Worm (Caenorhabditis elegans): Measurements from ENCODE around the gene srxa-4.

DNA sequence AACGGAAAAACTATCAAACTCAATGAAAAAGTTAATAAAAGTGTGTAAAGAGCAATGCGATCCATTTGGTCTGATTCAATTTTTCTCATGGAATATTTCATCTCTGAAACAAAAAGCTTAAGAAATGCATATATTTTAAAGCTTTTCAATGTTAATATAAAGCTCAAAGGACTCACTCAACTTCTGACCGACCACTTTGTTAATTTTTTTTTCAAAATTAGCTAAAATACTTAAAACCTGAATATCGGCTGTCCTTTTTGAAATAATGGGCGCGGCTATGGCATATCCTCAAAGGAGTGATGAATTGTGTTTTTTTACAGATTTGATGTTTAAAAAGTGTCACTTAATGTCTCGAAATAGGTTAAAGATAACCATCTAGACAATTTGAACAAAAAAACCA lies 30.5 kb upstream of the srxa-4 start, which contains the start of gene C02H6.1:
- TF ChIP-seq tra-4 (tag; optimal IDR thresholded peaks at IDR 0.05) (no peak), ceh-13 (GFP tag; optimal IDR thresholded peaks at IDR 0.05) (no peak), ama-1 (optimal IDR thresholded peaks at IDR 0.05) (no peak), sea-1 (GFP tag; conservative IDR thresholded peaks at IDR 0.05) (no peak), hnd-1 (tag; optimal IDR thresholded peaks at IDR 0.05) (no peak), F13C5.2 (tag; optimal IDR thresholded peaks at IDR 0.05) (no peak), tbx-37 (GFP tag; conservative IDR thresholded peaks at IDR 0.05) (no peak), hmg-4 (GFP tag; optimal IDR thresholded peaks at IDR 0.05) (no peak), hmbx-1 (tag; optimal IDR thresholded peaks at IDR 0.05) (no peak), aly-1 (tag; optimal IDR thresholded peaks at IDR 0.05) (no peak), tbx-11 (GFP tag; IDR thresholded peaks at IDR 0.05) (no peak), pes-1 (GFP tag; IDR thresholded peaks at IDR 0.05) (no peak)

Data from whole organism, early embryonic.